Fruit fly (Drosophila melanogaster) whole organism, embryonic: ENCODE measurements around the gene regucalcin.

Experiments used
- Ada2b ChIP-seq: fragments of 200-800 bp; sonication (Bioruptor generic); IDR thresholded peaks from 2 replicates; pipeline ENCODE4 v1.3.6; 2022; ENCODE audit warnings: missing biosample characterization, missing genetic modification characterization
- B-H1 ChIP-seq: fragments of 200-800 bp; sonication (Bioruptor generic); IDR thresholded peaks from 3 replicates; pipeline ENCODE4 v1.3.6; 2022; ENCODE audit warnings: missing biosample characterization, missing genetic modification characterization
- BtbVII ChIP-seq: fragments of 200-800 bp; sonication (Bioruptor generic); optimal IDR thresholded peaks from 3 replicates; lab custom pipeline; 2017; ENCODE audit warnings: missing biosample characterization, mild to moderate bottlenecking, missing genetic modification characterization
- CG10267 ChIP-seq: fragments of 200-800 bp; sonication (Bioruptor generic); optimal IDR thresholded peaks from 2 replicates; lab custom pipeline; 2018; ENCODE audit warnings: missing biosample characterization, mild to moderate bottlenecking, missing genetic modification characterization, moderate library complexity
- CG10462 ChIP-seq: fragments of 200-800 bp; sonication (Bioruptor generic); optimal IDR thresholded peaks from 2 replicates; lab custom pipeline; 2016; ENCODE audit warnings: missing biosample characterization, missing genetic modification characterization
- CG11247 ChIP-seq: fragments of 200-800 bp; sonication (Bioruptor generic); IDR thresholded peaks from 2 replicates; pipeline ENCODE4 v1.3.6; 2022; ENCODE audit warnings: missing biosample characterization, missing genetic modification characterization
- CG11456 ChIP-seq: fragments of 200-800 bp; sonication (Bioruptor generic); IDR thresholded peaks from 3 replicates; pipeline ENCODE4 v1.3.6; 2022; ENCODE audit warnings: missing biosample characterization, missing genetic modification characterization
- CG12391 ChIP-seq: fragments of 200-800 bp; sonication (Bioruptor generic); optimal IDR thresholded peaks from 3 replicates; lab custom pipeline; 2018; ENCODE audit warnings: missing biosample characterization, mild to moderate bottlenecking, missing genetic modification characterization, moderate library complexity
- CG17361 ChIP-seq: fragments of 200-800 bp; sonication (Bioruptor generic); IDR thresholded peaks from 3 replicates; pipeline ENCODE4 v1.3.6; 2022; ENCODE audit warnings: missing biosample characterization, missing genetic modification characterization
- CG2712 ChIP-seq: fragments of 200-800 bp; optimal IDR thresholded peaks from 3 replicates; lab custom pipeline; 2019; ENCODE audit warnings: missing biosample characterization, mild to moderate bottlenecking, missing genetic modification characterization, moderate library complexity
- CG30020 ChIP-seq: fragments of 200-800 bp; optimal IDR thresholded peaks from 2 replicates; lab custom pipeline; 2019; ENCODE audit warnings: missing biosample characterization, mild to moderate bottlenecking, missing genetic modification characterization, moderate library complexity
- CG30403 ChIP-seq: fragments of 200-800 bp; sonication (Bioruptor generic); optimal IDR thresholded peaks from 3 replicates; lab custom pipeline; 2016; ENCODE audit warnings: missing biosample characterization, missing genetic modification characterization
- CG3726 ChIP-seq: fragments of 200-800 bp; sonication (Bioruptor generic); IDR thresholded peaks from 3 replicates; pipeline ENCODE4, ENCODE4 v1.3.6; 2022; ENCODE audit warnings: missing biosample characterization, missing genetic modification characterization
- CG4282 ChIP-seq: fragments of 200-800 bp; sonication (Bioruptor generic); optimal IDR thresholded peaks from 2 replicates; lab custom pipeline; 2016; ENCODE audit warnings: missing biosample characterization, missing genetic modification characterization
- CG6254 ChIP-seq: fragments of 200-800 bp; sonication (Bioruptor generic); optimal IDR thresholded peaks from 3 replicates; lab custom pipeline; 2017; ENCODE audit warnings: mild to moderate bottlenecking, missing biosample characterization, missing genetic modification reagents, missing genetic modification characterization
- CG7839 ChIP-seq: fragments of 200-800 bp; sonication (Bioruptor generic); optimal IDR thresholded peaks from 3 replicates; lab custom pipeline; 2018; ENCODE audit warnings: missing biosample characterization, mild to moderate bottlenecking, missing genetic modification characterization, moderate library complexity
- CG8924 ChIP-seq: fragments of 200-800 bp; optimal IDR thresholded peaks from 3 replicates; lab custom pipeline; 2019; ENCODE audit warnings: missing biosample characterization, mild to moderate bottlenecking, missing genetic modification characterization, moderate library complexity
- CG9609 ChIP-seq: fragments of 200-800 bp; sonication (Bioruptor generic); optimal IDR thresholded peaks from 3 replicates; lab custom pipeline; 2016; ENCODE audit warnings: missing biosample characterization, missing genetic modification characterization
- CG9727 ChIP-seq: fragments of 200-800 bp; sonication (Bioruptor generic); optimal IDR thresholded peaks from 3 replicates; lab custom pipeline; 2017; ENCODE audit warnings: missing biosample characterization, mild to moderate bottlenecking, missing genetic modification characterization
- Camta ChIP-seq: fragments of 200-800 bp; sonication (Bioruptor generic); optimal IDR thresholded peaks from 2 replicates; lab custom pipeline; 2016; ENCODE audit warnings: missing biosample characterization, missing genetic modification characterization
- Chrac-16 ChIP-seq: fragments of 200-800 bp; sonication (Bioruptor generic); optimal IDR thresholded peaks from 3 replicates; lab custom pipeline; 2016; ENCODE audit warnings: missing biosample characterization, missing genetic modification characterization
- Eip74EF ChIP-seq, 2 experiments: fragments of 200-800 bp in 1 of 2; fragments of >200 bp in 1 of 2; sonication (Bioruptor generic) in 1 of 2; optimal IDR thresholded peaks; 2 replicates each; lab custom pipeline; 2017 to 2019; ENCODE audit warnings: missing biosample characterization in 2 of 2, missing genetic modification characterization in 2 of 2, mild to moderate bottlenecking in 1 of 2, moderate library complexity in 1 of 2
- GATAe ChIP-seq: fragments of 200-800 bp; sonication (Bioruptor generic); conservative IDR thresholded peaks from 2 replicates; pipeline ENCODE4 v1.3.6; 2022; ENCODE audit warnings: missing biosample characterization, missing genetic modification characterization
- H15 ChIP-seq: fragments of 200-800 bp; sonication (Bioruptor generic); IDR thresholded peaks from 3 replicates; pipeline ENCODE4 v1.3.6; 2022; ENCODE audit warnings: missing biosample characterization, missing genetic modification characterization
- HHEX ChIP-seq: fragments of 200-800 bp; sonication (Bioruptor generic); optimal IDR thresholded peaks from 3 replicates; lab custom pipeline; 2017; ENCODE audit warnings: missing biosample characterization, mild to moderate bottlenecking, missing genetic modification characterization, missing genetic modification reagents
- HLH3B ChIP-seq: fragments of 200-800 bp; sonication (Bioruptor generic); IDR thresholded peaks from 2 replicates; pipeline ENCODE4 v1.3.6; 2022; ENCODE audit warnings: missing biosample characterization, missing genetic modification characterization
- Meics ChIP-seq: fragments of 200-800 bp; sonication (Bioruptor generic); optimal IDR thresholded peaks from 2 replicates; lab custom pipeline; 2017; ENCODE audit warnings: missing biosample characterization, mild to moderate bottlenecking, missing genetic modification characterization
- Pdp1 ChIP-seq, 2 experiments: fragments of 200-800 bp; sonication (Bioruptor generic); optimal IDR thresholded peaks; 3 replicates each; lab custom pipeline; 2016; ENCODE audit warnings: missing biosample characterization in 2 of 2, missing genetic modification characterization in 2 of 2, mild to moderate bottlenecking in 1 of 2, moderate library complexity in 1 of 2
- Scr ChIP-seq: fragments of 200-800 bp; sonication (Bioruptor generic); IDR thresholded peaks from 2 replicates; pipeline ENCODE4 v1.3.6; 2022; ENCODE audit warnings: missing biosample characterization, missing genetic modification characterization; ENCODE audit not compliant: partially characterized antibody
- Sox100B ChIP-seq: fragments of 200-800 bp; sonication (Bioruptor generic); optimal IDR thresholded peaks from 3 replicates; lab custom pipeline; 2018; ENCODE audit warnings: missing biosample characterization, mild to moderate bottlenecking, missing genetic modification characterization
- ase ChIP-seq: fragments of 200-800 bp; sonication (Bioruptor generic); IDR thresholded peaks from 3 replicates; pipeline ENCODE4 v1.3.6; 2022; ENCODE audit warnings: missing biosample characterization, missing genetic modification characterization
- bbx ChIP-seq: fragments of 200-800 bp; sonication (Bioruptor generic); IDR thresholded peaks from 2 replicates; pipeline ENCODE4 v1.3.6; 2022; ENCODE audit warnings: missing biosample characterization, missing genetic modification characterization; ENCODE audit not compliant: partially characterized antibody
- bcd ChIP-seq: fragments of 200-800 bp; sonication (Bioruptor generic); optimal IDR thresholded peaks from 2 replicates; lab custom pipeline; 2017; ENCODE audit warnings: missing biosample characterization, mild to moderate bottlenecking, missing genetic modification characterization
- cg ChIP-seq: fragments of 200-800 bp; sonication (Bioruptor generic); optimal IDR thresholded peaks from 3 replicates; lab custom pipeline; 2019; ENCODE audit warnings: missing biosample characterization, mild to moderate bottlenecking, missing genetic modification characterization, moderate library complexity
- dpn ChIP-seq, 2 experiments: fragments of 200-800 bp; sonication (Bioruptor generic); optimal IDR thresholded peaks; 3 replicates each; lab custom pipeline; 2016; ENCODE audit warnings: missing biosample characterization in 2 of 2, missing genetic modification characterization in 2 of 2
- gem ChIP-seq: fragments of 200-800 bp; sonication (Bioruptor generic); optimal IDR thresholded peaks from 2 replicates; lab custom pipeline; 2019; ENCODE audit warnings: missing biosample characterization, mild to moderate bottlenecking, missing genetic modification characterization, moderate library complexity
- gt ChIP-seq: fragments of 200-800 bp; sonication (Bioruptor generic); IDR thresholded peaks from 2 replicates; pipeline ENCODE4 v1.3.6; 2022; ENCODE audit warnings: missing biosample characterization, missing genetic modification characterization
- inv ChIP-seq: fragments of 200-800 bp; sonication (Bioruptor generic); IDR thresholded peaks from 2 replicates; pipeline ENCODE4 v1.3.6; 2022; ENCODE audit warnings: missing biosample characterization, missing genetic modification characterization; ENCODE audit not compliant: partially characterized antibody
- ken ChIP-seq: fragments of 200-800 bp; sonication (Bioruptor generic); IDR thresholded peaks from 3 replicates; pipeline ENCODE4 v1.3.6; 2022; ENCODE audit warnings: missing biosample characterization, missing genetic modification characterization
- lbe ChIP-seq: fragments of 200-800 bp; sonication (Bioruptor generic); optimal IDR thresholded peaks from 2 replicates; lab custom pipeline; 2016; ENCODE audit warnings: missing biosample characterization, mild to moderate bottlenecking, missing genetic modification characterization
- nmo ChIP-seq: fragments of 200-800 bp; sonication (Bioruptor generic); optimal IDR thresholded peaks from 2 replicates; lab custom pipeline; 2018; ENCODE audit warnings: missing biosample characterization, mild to moderate bottlenecking, missing genetic modification characterization, moderate library complexity
- phol ChIP-seq: fragments of 200-800 bp; sonication (Bioruptor generic); optimal IDR thresholded peaks from 3 replicates; lab custom pipeline; 2018; ENCODE audit warnings: missing biosample characterization, mild to moderate bottlenecking, missing genetic modification characterization, moderate library complexity
- sd ChIP-seq: fragments of 200-800 bp; sonication (Bioruptor generic); optimal IDR thresholded peaks from 3 replicates; lab custom pipeline; 2018; ENCODE audit warnings: missing biosample characterization, mild to moderate bottlenecking, missing genetic modification characterization, moderate library complexity
- sens ChIP-seq: fragments of 200-800 bp; sonication (Bioruptor generic); peaks from one replicate; lab custom pipeline; 2016; ENCODE audit warnings: missing biosample characterization, missing genetic modification characterization
- sr ChIP-seq: fragments of 200-800 bp; sonication (Bioruptor generic); IDR thresholded peaks from 3 replicates; pipeline ENCODE4 v1.3.6; 2022; ENCODE audit warnings: missing biosample characterization, missing genetic modification characterization
- twi ChIP-seq: fragments of 200-800 bp; optimal IDR thresholded peaks from 2 replicates; lab custom pipeline; 2019; ENCODE audit warnings: missing biosample characterization, mild to moderate bottlenecking, missing genetic modification characterization, moderate library complexity
- unpg ChIP-seq: fragments of 200-800 bp; sonication (Bioruptor generic); optimal IDR thresholded peaks from 3 replicates; lab custom pipeline; 2018; ENCODE audit warnings: missing biosample characterization, mild to moderate bottlenecking, missing genetic modification characterization, moderate library complexity
- zen ChIP-seq: fragments of 200-800 bp; sonication (Bioruptor generic); optimal IDR thresholded peaks from 3 replicates; lab custom pipeline; 2018; ENCODE audit warnings: missing biosample characterization, mild to moderate bottlenecking, missing genetic modification characterization, moderate library complexity

regucalcin gene

dm6 chrX:12014800-12015389, 2.7 kb downstream of the regucalcin start (continued):
- TF ChIP-seq CG6254 (GFP tag; lab: Kevin White, UChicago) (peak; percentile 2), HHEX (GFP tag; lab: Kevin White, UChicago) (peak; percentile 14), CG12391 (tag; lab: Kevin White, UChicago) (peak; percentile 36), B-H1 (GFP tag; lab: Robert Waterston, UW) (peak; percentile 12; the same call in 1 of the 3 replicates), zen (tag; lab: Kevin White, UChicago) (no peak), GATAe (GFP tag; lab: Robert Waterston, UW) (no peak), Ada2b (GFP tag; lab: Robert Waterston, UW) (peak; percentile 65), CG10462 (no peak), gem (tag; lab: Kevin White, UChicago) (peak; percentile 56), CG8924 (peak; percentile 6), nmo (GFP tag; lab: Kevin White, UChicago) (peak; percentile 22), CG9609 (GFP tag; lab: Kevin White, UChicago) (peak; percentile 19), CG7839 (tag; lab: Kevin White, UChicago) (peak; percentile 44), sens (GFP tag; lab: Kevin White, UChicago) (peak; percentile 86), H15 (GFP tag; lab: Robert Waterston, UW) (0 out of 3 replicates have a peak, but pooled peaks have one; percentile 7), sr (GFP tag; lab: Robert Waterston, UW) (no peak; the same call in 2 of the 3 replicates), cg (GFP tag; lab: Kevin White, UChicago) (peak; percentile 42), lbe (GFP tag; lab: Kevin White, UChicago) (peak; percentile 9), dpn (GFP tag; optimal IDR thresholded peaks at IDR 0.05; lab: Kevin White, UChicago) (peak in 1 of 2 experiments; percentile 2), CG2712 (tag; lab: Kevin White, UChicago) (peak; percentile 17), gt (GFP tag; lab: Robert Waterston, UW) (no peak), CG11456 (0 out of 3 replicates have a peak, but pooled peaks have one; percentile 8), Sox100B (peak; percentile 3), Eip74EF (GFP tag; optimal IDR thresholded peaks at IDR 0.05; lab: Kevin White, UChicago) (no peak), CG10267 (tag; lab: Kevin White, UChicago) (peak; percentile 9), CG30403 (peak; percentile 36), CG11247 (GFP tag; lab: Robert Waterston, UW) (0 out of 2 replicates have a peak, but pooled peaks have one; percentile 20), CG4282 (GFP tag; lab: Kevin White, UChicago) (peak; percentile 12), HLH3B (GFP tag; lab: Robert Waterston, UW) (peak; percentile 53), ase (GFP tag; lab: Robert Waterston, UW) (peak; percentile 40; the same call in 1 of the 3 replicates), Camta (GFP tag; lab: Kevin White, UChicago) (peak; percentile 41), CG9727 (peak; percentile 36), bcd (GFP tag; lab: Kevin White, UChicago) (peak; percentile 21), phol (tag; lab: Kevin White, UChicago) (peak; percentile 32), CG3726 (0 out of 3 replicates have a peak, but pooled peaks have one; percentile 52), Chrac-16 (GFP tag; lab: Kevin White, UChicago) (peak; percentile 57), unpg (GFP tag; lab: Kevin White, UChicago) (peak; percentile 29), sd (tag; lab: Kevin White, UChicago) (no peak), BtbVII (GFP tag; lab: Kevin White, UChicago) (no peak), Meics (GFP tag; lab: Kevin White, UChicago) (peak; percentile 19), bbx (GFP tag; lab: Robert Waterston, UW) (0 out of 2 replicates have a peak, but pooled peaks have one; percentile 7), twi (no peak), inv (GFP tag; lab: Robert Waterston, UW) (0 out of 2 replicates have a peak, but pooled peaks have one; percentile 9), ken (GFP tag; lab: Robert Waterston, UW) (peak; percentile 57; the same call in 1 of the 3 replicates), Pdp1 (GFP tag; optimal IDR thresholded peaks at IDR 0.05; lab: Kevin White, UChicago) (peak in 1 of 2 experiments; percentile 27), CG17361 (GFP tag; lab: Robert Waterston, UW) (peak; percentile 59; the same call in 2 of the 3 replicates), Scr (GFP tag; lab: Robert Waterston, UW) (no peak), CG30020 (tag; lab: Kevin White, UChicago) (no peak)
